Worm (Caenorhabditis elegans): ENCODE measurements around the gene C15F1.5.

Gene C15F1.5

ce11 chrII:6965573-6965972 is 4.8 kb downstream of the C15F1.5 start, which contains the start of gene tra-2:
Gene tra-2, minus strand, starts transcription at chrII:6965673.
- TF ChIP-seq nhr-23 (tag; optimal IDR thresholded peaks at IDR 0.05) (no peak), lsy-12 (tag; optimal IDR thresholded peaks at IDR 0.05) (no peak), daf-12 (tag; optimal IDR thresholded peaks at IDR 0.05) (no peak), ceh-28 (tag; optimal IDR thresholded peaks at IDR 0.05) (no peak), pha-4 (tag; optimal IDR thresholded peaks at IDR 0.05) (no peak), ZK546.5 (tag; optimal IDR thresholded peaks at IDR 0.05) (no peak), nhr-11 (tag; optimal IDR thresholded peaks at IDR 0.05) (no peak), egl-5 (tag; optimal IDR thresholded peaks at IDR 0.05) (no peak)

DNA sequence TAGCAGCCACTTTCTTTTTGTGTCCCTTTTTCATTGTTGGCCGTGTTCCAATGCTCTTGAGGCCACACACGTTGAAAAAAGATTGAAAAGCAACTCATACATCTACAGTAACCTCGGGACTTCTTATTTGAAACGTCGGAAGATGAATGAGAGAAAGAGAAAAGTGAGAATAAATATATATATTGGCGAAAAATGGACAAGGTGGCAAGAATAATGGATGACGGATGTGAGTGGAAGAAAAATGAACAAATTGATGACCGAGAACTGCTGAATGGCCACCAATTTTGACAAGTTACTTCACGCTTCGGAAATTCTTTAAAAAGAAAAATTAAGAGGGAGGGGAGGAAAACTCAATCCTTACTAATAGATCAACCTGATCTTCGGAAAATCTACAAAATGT is 12.3 kb downstream of the C15F1.5 start:
- TF ChIP-seq lin-39 (tag; optimal IDR thresholded peaks at IDR 0.05) (no peak), mdl-1 (tag; optimal IDR thresholded peaks at IDR 0.05) (no peak), pha-4 (tag; optimal IDR thresholded peaks at IDR 0.05) (no peak), unc-39 (tag; optimal IDR thresholded peaks at IDR 0.05) (no peak), fkh-10 (GFP tag; optimal IDR thresholded peaks at IDR 0.05) (no peak), ceh-9 (tag; optimal IDR thresholded peaks at IDR 0.05) (no peak), tbx-2 (tag; optimal IDR thresholded peaks at IDR 0.05) (no peak), nhr-11 (tag; optimal IDR thresholded peaks at IDR 0.05) (no peak), elt-1 (tag; optimal IDR thresholded peaks at IDR 0.05) (no peak), pqm-1 (tag; optimal IDR thresholded peaks at IDR 0.05) (no peak), ceh-28 (tag; optimal IDR thresholded peaks at IDR 0.05) (no peak), ztf-4 (tag; optimal IDR thresholded peaks at IDR 0.05) (no peak)

ce11 chrII:6955084-6955697 is 15.2 kb downstream of the C15F1.5 start:
- TF ChIP-seq sea-2 (GFP tag; optimal IDR thresholded peaks at IDR 0.05), result no peak
- peak; percentile 42 for TF ChIP-seq elt-2 (tag; optimal IDR thresholded peaks at IDR 0.05)
- no peak for TF ChIP-seq fos-1 (tag; optimal IDR thresholded peaks at IDR 0.05)
- no peak for TF ChIP-seq tbx-2 (tag; optimal IDR thresholded peaks at IDR 0.05)
- no peak for TF ChIP-seq elt-3 (tag; optimal IDR thresholded peaks at IDR 0.05)
- no peak for TF ChIP-seq nhr-77 (tag; optimal IDR thresholded peaks at IDR 0.05)
- no peak for TF ChIP-seq R02D3.7 (tag; optimal IDR thresholded peaks at IDR 0.05)

DNA sequence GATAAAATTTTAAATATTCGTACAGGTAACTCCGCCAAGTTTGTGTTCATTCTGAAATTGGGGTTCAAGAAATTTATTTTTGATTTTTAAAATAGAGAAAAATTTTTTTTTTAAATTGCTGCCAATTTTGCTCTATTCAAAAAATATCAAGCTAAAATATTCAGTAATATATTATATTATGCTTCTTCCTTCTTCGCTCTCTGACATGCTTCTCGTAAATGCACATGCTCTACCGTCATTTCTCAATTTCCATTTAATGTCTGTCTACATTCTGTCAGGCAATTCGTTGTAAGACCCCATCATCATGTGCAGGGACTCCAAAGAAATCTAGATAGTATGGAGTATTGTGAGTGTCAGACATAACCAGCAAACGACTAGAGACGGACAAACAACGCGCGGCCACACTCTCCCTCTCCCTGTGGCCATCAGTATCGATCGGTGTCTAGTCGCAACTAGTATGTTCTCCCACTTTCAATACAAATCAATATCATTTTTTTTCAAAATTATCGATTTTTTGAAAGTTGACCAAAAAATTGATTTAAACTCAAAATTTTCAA is 19.1 kb downstream of the C15F1.5 start, which contains the start of the genes malt-1 and ceh-38:
Gene malt-1, minus strand, starts transcription at position 51 of the 557 bp plus-strand sequence.
Gene ceh-38, plus strand, starts transcription at position 277 of the 557 bp plus-strand sequence.
- peak; percentile 99 for TF ChIP-seq egl-5 (tag; optimal IDR thresholded peaks at IDR 0.05)
- TF ChIP-seq jun-1 (tag; optimal IDR thresholded peaks at IDR 0.05), result peak; percentile 91
- peak; percentile 85 for TF ChIP-seq nhr-43 (tag; optimal IDR thresholded peaks at IDR 0.05; ENCODE audit: poor library complexity, severe bottlenecking)
- TF ChIP-seq nhr-25 (tag; optimal IDR thresholded peaks at IDR 0.05), result peak; percentile 90
- no peak for TF ChIP-seq ama-1 (optimal IDR thresholded peaks at IDR 0.05)
- TF ChIP-seq unc-62 (GFP tag; optimal IDR thresholded peaks at IDR 0.05), result peak; percentile 72
- peak; percentile 42 for TF ChIP-seq aly-2 (tag; optimal IDR thresholded peaks at IDR 0.05)
- peak; percentile 93 for TF ChIP-seq nhr-23 (tag; optimal IDR thresholded peaks at IDR 0.05)
- peak; percentile 75 for TF ChIP-seq egl-27 (tag; optimal IDR thresholded peaks at IDR 0.05)
- peak; percentile 45 for TF ChIP-seq elt-1 (tag; optimal IDR thresholded peaks at IDR 0.05)
- TF ChIP-seq ceh-28 (tag; optimal IDR thresholded peaks at IDR 0.05), result no peak
- no peak for TF ChIP-seq unc-39 (tag; optimal IDR thresholded peaks at IDR 0.05)
- TF ChIP-seq pha-4 (tag; optimal IDR thresholded peaks at IDR 0.05), result peak; percentile 98
- TF ChIP-seq ceh-9 (tag; optimal IDR thresholded peaks at IDR 0.05), result no peak
- TF ChIP-seq hmg-11 (tag; optimal IDR thresholded peaks at IDR 0.05), result peak; percentile 100
- no peak for TF ChIP-seq nhr-76 (tag; optimal IDR thresholded peaks at IDR 0.05)
- no peak for TF ChIP-seq fos-1 (tag; optimal IDR thresholded peaks at IDR 0.05)
- peak; percentile 86 for TF ChIP-seq tbx-2 (tag; optimal IDR thresholded peaks at IDR 0.05)
- no peak for TF ChIP-seq ztf-11 (tag; optimal IDR thresholded peaks at IDR 0.05)
- TF ChIP-seq pqm-1 (tag; optimal IDR thresholded peaks at IDR 0.05), result peak; percentile 90
- TF ChIP-seq mdl-1 (tag; optimal IDR thresholded peaks at IDR 0.05), result peak; percentile 86
- TF ChIP-seq elt-3 (tag; optimal IDR thresholded peaks at IDR 0.05), result no peak
- peak; percentile 82 for TF ChIP-seq elt-2 (tag; optimal IDR thresholded peaks at IDR 0.05)
- peak; percentile 96 for TF ChIP-seq snpc-4 (tag; optimal IDR thresholded peaks at IDR 0.05)
- TF ChIP-seq fkh-10 (GFP tag; optimal IDR thresholded peaks at IDR 0.05), result peak; percentile 92
- TF ChIP-seq skn-1 (tag; optimal IDR thresholded peaks at IDR 0.05), result peak; percentile 96
- peak; percentile 60 for TF ChIP-seq ztf-4 (tag; optimal IDR thresholded peaks at IDR 0.05)
- no peak for TF ChIP-seq nhr-77 (tag; optimal IDR thresholded peaks at IDR 0.05)
- TF ChIP-seq R02D3.7 (tag; optimal IDR thresholded peaks at IDR 0.05), result peak; percentile 90
- peak; percentile 92 for TF ChIP-seq lin-15B (tag; optimal IDR thresholded peaks at IDR 0.05)
- no peak for TF ChIP-seq nhr-67 (tag; optimal IDR thresholded peaks at IDR 0.05)
- TF ChIP-seq fkh-2 (tag; optimal IDR thresholded peaks at IDR 0.05), result peak; percentile 58
- TF ChIP-seq mml-1 (tag; optimal IDR thresholded peaks at IDR 0.05), result no peak
- TF ChIP-seq nhr-12 (tag; optimal IDR thresholded peaks at IDR 0.05), result no peak
- TF ChIP-seq nhr-237 (tag; optimal IDR thresholded peaks at IDR 0.05), result no peak
- peak; percentile 99 for TF ChIP-seq lin-39 (tag; optimal IDR thresholded peaks at IDR 0.05)
- no peak for TF ChIP-seq zag-1 (tag; optimal IDR thresholded peaks at IDR 0.05)
- TF ChIP-seq ZK546.5 (tag; optimal IDR thresholded peaks at IDR 0.05), result no peak
- peak; percentile 86 for TF ChIP-seq lsy-12 (tag; optimal IDR thresholded peaks at IDR 0.05)
- no peak for TF ChIP-seq nhr-28 (tag; optimal IDR thresholded peaks at IDR 0.05)
- TF ChIP-seq ceh-82 (tag; optimal IDR thresholded peaks at IDR 0.05), result peak; percentile 84

All from whole organism, L3 larva.